Fruit fly (Drosophila melanogaster): Measurements from ENCODE around the gene Vps45.

Gene Vps45

DNA sequence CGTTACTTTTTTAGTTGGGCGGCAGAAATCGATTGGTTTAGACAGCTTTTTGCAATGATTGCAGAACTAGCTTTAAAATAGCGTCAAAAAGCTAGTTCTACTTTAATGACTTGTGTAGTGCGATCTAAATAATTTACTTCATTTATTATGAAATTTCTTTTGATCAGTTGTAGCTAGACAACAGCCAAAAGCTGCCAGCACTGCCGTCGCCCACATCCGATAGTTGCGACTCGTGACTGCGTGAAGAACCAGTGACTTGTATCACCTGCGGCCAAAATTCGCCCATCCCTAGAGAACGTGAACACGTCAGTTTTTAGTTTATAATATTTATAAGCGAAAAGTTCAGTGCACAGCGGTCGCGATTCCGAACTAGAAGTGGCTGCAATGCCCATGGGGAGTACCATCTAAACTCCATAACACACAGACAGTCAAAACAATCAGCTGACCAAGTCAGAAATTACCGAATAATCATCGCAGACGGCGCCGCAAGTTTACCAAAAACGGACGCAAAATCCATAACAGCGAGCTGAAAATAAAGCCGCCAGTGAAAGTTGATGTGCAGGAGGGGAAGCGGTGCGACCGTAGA is 23.0 kb downstream of the Vps45 start, which contains the start of gene P58IPK (continued):
- TF ChIP-seq nom (GFP tag; optimal IDR thresholded peaks at IDR 0.05) (peak; percentile 2), pho (GFP tag; optimal IDR thresholded peaks at IDR 0.05) (peak; percentile 75), CG3847 (GFP tag; IDR thresholded peaks at IDR 0.05) (peak; percentile 77), Deaf1 (tag; optimal IDR thresholded peaks at IDR 0.05) (no peak), NK7.1 (GFP tag; optimal IDR thresholded peaks at IDR 0.05) (peak; percentile 19), CG9876 (GFP tag; optimal IDR thresholded peaks at IDR 0.05) (peak; percentile 57), CG10267 (tag; optimal IDR thresholded peaks at IDR 0.05) (peak; percentile 68), schlank (tag; optimal IDR thresholded peaks at IDR 0.05) (peak; percentile 25), odd (GFP tag; optimal IDR thresholded peaks at IDR 0.05) (no peak), usp (GFP tag; optimal IDR thresholded peaks at IDR 0.05) (no peak), sr (GFP tag; IDR thresholded peaks at IDR 0.05) (peak; percentile 71), Camta (GFP tag; optimal IDR thresholded peaks at IDR 0.05) (peak; percentile 41), da (GFP tag; optimal IDR thresholded peaks at IDR 0.05) (peak; percentile 34), CG7271 (tag; optimal IDR thresholded peaks at IDR 0.05) (no peak), Xrp1 (GFP tag; IDR thresholded peaks at IDR 0.05) (peak; percentile 64), CG17829 (tag; optimal IDR thresholded peaks at IDR 0.05) (peak; percentile 64), toy (GFP tag; IDR thresholded peaks at IDR 0.05) (no peak), Myb (GFP tag; optimal IDR thresholded peaks at IDR 0.05) (peak; percentile 94), chinmo (GFP tag; IDR thresholded peaks at IDR 0.05; ENCODE audit: partially characterized antibody) (peak; percentile 73; the same call in 2 of the 4 replicates), gro (GFP tag; optimal IDR thresholded peaks at IDR 0.05) (peak; percentile 82), sens (GFP tag) (peak; percentile 91), peb (GFP tag; IDR thresholded peaks at IDR 0.05) (0 out of 2 replicates have a peak, but pooled peaks have one; percentile 20), CG6254 (GFP tag; optimal IDR thresholded peaks at IDR 0.05) (no peak), CG18011 (GFP tag; optimal IDR thresholded peaks at IDR 0.05) (peak; percentile 65), BtbVII (GFP tag; optimal IDR thresholded peaks at IDR 0.05) (no peak), CG10543 (GFP tag; optimal IDR thresholded peaks at IDR 0.05) (peak; percentile 7), ems (GFP tag; optimal IDR thresholded peaks at IDR 0.05) (peak; percentile 74), eve (GFP tag; optimal IDR thresholded peaks at IDR 0.05) (no peak), Hr3 (GFP tag; optimal IDR thresholded peaks at IDR 0.05) (peak; percentile 46), seq (GFP tag; IDR thresholded peaks at IDR 0.05) (no peak), oc (tag; optimal IDR thresholded peaks at IDR 0.05) (no peak), CG2129 (GFP tag; IDR thresholded peaks at IDR 0.05; ENCODE audit: partially characterized antibody) (peak; percentile 83), CG30020 (tag; optimal IDR thresholded peaks at IDR 0.05) (peak; percentile 52), CG17385 (GFP tag; optimal IDR thresholded peaks at IDR 0.05) (peak; percentile 4), pan (optimal IDR thresholded peaks at IDR 0.05) (no peak), pan (GFP tag; optimal IDR thresholded peaks at IDR 0.05 in 1 of 2, IDR thresholded peaks at IDR 0.05 in 1 of 2) (peak in 1 of 2 experiments; percentile 44), amos (GFP tag; IDR thresholded peaks at IDR 0.05; ENCODE audit: partially characterized antibody) (peak; percentile 97), vvl (GFP tag; IDR thresholded peaks at IDR 0.05) (peak; percentile 81), CG6791 (GFP tag; IDR thresholded peaks at IDR 0.05; ENCODE audit: partially characterized antibody) (peak; percentile 96), yki (optimal IDR thresholded peaks at IDR 0.05) (no peak), chif (GFP tag; optimal IDR thresholded peaks at IDR 0.05) (peak; percentile 42 to 57), CG15696 (tag; optimal IDR thresholded peaks at IDR 0.05) (peak; percentile 32), Doc3 (GFP tag; IDR thresholded peaks at IDR 0.05; ENCODE audit: partially characterized antibody) (peak; percentile 87), Ada2b (GFP tag; IDR thresholded peaks at IDR 0.05) (no peak), CG30403 (GFP tag; optimal IDR thresholded peaks at IDR 0.05) (peak; percentile 80), CG10462 (GFP tag; optimal IDR thresholded peaks at IDR 0.05) (peak; percentile 34), H15 (GFP tag; IDR thresholded peaks at IDR 0.05) (peak; percentile 45; the same call in 1 of the 3 replicates), ttk (GFP tag; IDR thresholded peaks at IDR 0.05) (0 out of 2 replicates have a peak, but pooled peaks have one; percentile 44), CG34376 (GFP tag; optimal IDR thresholded peaks at IDR 0.05) (peak; percentile 57), zfh1 (GFP tag; IDR thresholded peaks at IDR 0.05) (peak; percentile 75; the same call in 2 of the 3 replicates), CG4404 (GFP tag; IDR thresholded peaks at IDR 0.05) (peak; percentile 50; the same call in 1 of the 2 replicates)

All from whole organism, embryonic.